Worm (Caenorhabditis elegans) whole organism, L4 larva: Measurements from ENCODE around the gene Y49F6B.13.
A peak's percentile ranks its signal among the peaks of the same experiment; 100 is the strongest.

Experiments
- T26A8.4 ChIP-seq: fragments of 200-800 bp; sonication (Bioruptor generic); IDR thresholded peaks from 2 replicates; pipeline ENCODE4 v1.3.6; 2022; ENCODE audit warnings: missing genetic modification characterization, missing compliant biosample characterization
- aha-1 ChIP-seq: fragments of 150-350 bp; peaks from one replicate; lab custom pipeline; 2014; ENCODE audit warnings: missing biosample characterization, missing genetic modification characterization
- ama-1 ChIP-seq: fragments of 150-350 bp; optimal IDR thresholded peaks from 2 replicates; lab custom pipeline; 2014; ENCODE audit warnings: inconsistent platforms, mixed read lengths
- arid-1 ChIP-seq: fragments of 200-800 bp; sonication (Bioruptor generic); conservative IDR thresholded peaks from 2 replicates; pipeline ENCODE4 v1.3.6; 2022; ENCODE audit warnings: missing genetic modification reagents, missing genetic modification characterization, missing compliant biosample characterization
- attf-4 ChIP-seq: sonication (generic microtip); optimal IDR thresholded peaks from 3 replicates; lab custom pipeline; 2017; ENCODE audit warnings: missing biosample characterization, missing genetic modification characterization
- ceh-32 ChIP-seq: sonication (generic microtip); optimal IDR thresholded peaks from 2 replicates; lab custom pipeline; 2016; ENCODE audit warnings: mild to moderate bottlenecking, missing genetic modification characterization, missing compliant biosample characterization; ENCODE audit not compliant: poor library complexity
- dmd-6 ChIP-seq: fragments of 200-800 bp; sonication (Bioruptor generic); IDR thresholded peaks from 2 replicates; pipeline ENCODE4 v1.3.6; 2022; ENCODE audit warnings: missing genetic modification reagents, missing genetic modification characterization, missing compliant biosample characterization
- dmd-8 ChIP-seq: fragments of 200-800 bp; sonication (Bioruptor generic); IDR thresholded peaks from 2 replicates; pipeline ENCODE4 v1.3.6; 2022; ENCODE audit warnings: missing genetic modification characterization, missing compliant biosample characterization
- dmd-9 ChIP-seq: fragments of 200-800 bp; sonication (Bioruptor generic); IDR thresholded peaks from 2 replicates; pipeline ENCODE4 v1.3.6; 2022; ENCODE audit warnings: missing genetic modification reagents, missing genetic modification characterization, missing compliant biosample characterization
- duxl-1 ChIP-seq: sonication (generic microtip); optimal IDR thresholded peaks from 2 replicates; lab custom pipeline; 2016; ENCODE audit warnings: mild to moderate bottlenecking, missing genetic modification characterization, moderate library complexity, missing compliant biosample characterization; ENCODE audit not compliant: poor library complexity
- egl-43 ChIP-seq: fragments of 200-800 bp; sonication (Bioruptor generic); IDR thresholded peaks from 2 replicates; pipeline ENCODE4 v1.3.6; 2022; ENCODE audit warnings: missing genetic modification reagents, missing genetic modification characterization, missing compliant biosample characterization
- fkh-10 ChIP-seq: fragments of 150-350 bp; optimal IDR thresholded peaks from 2 replicates; lab custom pipeline; 2014; ENCODE audit warnings: missing biosample characterization, missing genetic modification reagents, missing genetic modification characterization
- fos-1 ChIP-seq: fragments of 150-350 bp; optimal IDR thresholded peaks from 2 replicates; lab custom pipeline; 2014; ENCODE audit warnings: missing biosample characterization, missing genetic modification characterization
- hmg-1.1 ChIP-seq: fragments of 200-800 bp; sonication (Bioruptor generic); IDR thresholded peaks from 2 replicates; pipeline ENCODE4 v1.3.6; 2022; ENCODE audit warnings: missing genetic modification reagents, missing genetic modification characterization, missing compliant biosample characterization
- jun-1 ChIP-seq: fragments of 150-350 bp; optimal IDR thresholded peaks from 2 replicates; lab custom pipeline; 2014; ENCODE audit warnings: missing biosample characterization, missing genetic modification reagents, missing genetic modification characterization
- lim-7 ChIP-seq: fragments of 200-800 bp; sonication (Bioruptor generic); IDR thresholded peaks from 2 replicates; pipeline ENCODE4 v1.3.6; 2022; ENCODE audit warnings: missing genetic modification characterization, missing compliant biosample characterization
- lin-39 ChIP-seq: fragments of 150-350 bp; optimal IDR thresholded peaks from 2 replicates; lab custom pipeline; 2014; ENCODE audit warnings: missing biosample characterization, missing genetic modification reagents, missing genetic modification characterization
- lir-3 ChIP-seq: sonication (generic microtip); optimal IDR thresholded peaks from 2 replicates; lab custom pipeline; 2016; ENCODE audit warnings: mild to moderate bottlenecking, missing genetic modification characterization, missing compliant biosample characterization
- mdl-1 ChIP-seq, 2 experiments: fragments of 150-350 bp in 1 of 2; sonication (generic microtip) in 1 of 2; optimal IDR thresholded peaks; 2 replicates each; lab custom pipeline; 2014 to 2017; ENCODE audit warnings: missing biosample characterization in 2 of 2, missing genetic modification characterization in 2 of 2
- mep-1 ChIP-seq: fragments of 150-350 bp; sonication (generic microtip); optimal IDR thresholded peaks from 3 replicates; lab custom pipeline; 2014; ENCODE audit warnings: missing biosample characterization, missing genetic modification characterization
- mxl-3 ChIP-seq: fragments of 200-800 bp; sonication (Bioruptor generic); optimal IDR thresholded peaks from 2 replicates; lab custom pipeline; 2018; ENCODE audit warnings: mild to moderate bottlenecking, missing genetic modification characterization, missing compliant biosample characterization
- nhr-102 ChIP-seq: sonication (generic microtip); optimal IDR thresholded peaks from 2 replicates; lab custom pipeline; 2016; ENCODE audit warnings: mild to moderate bottlenecking, missing genetic modification characterization, moderate library complexity, missing compliant biosample characterization
- nhr-11 ChIP-seq: fragments of 150-350 bp; optimal IDR thresholded peaks from 2 replicates; lab custom pipeline; 2014; ENCODE audit warnings: missing biosample characterization, missing genetic modification characterization
- nhr-28 ChIP-seq: fragments of 150-350 bp; optimal IDR thresholded peaks from 2 replicates; lab custom pipeline; 2014; ENCODE audit warnings: missing biosample characterization, missing genetic modification characterization
- php-3 ChIP-seq: fragments of 200-800 bp; sonication (Bioruptor generic); IDR thresholded peaks from 2 replicates; pipeline ENCODE4 v1.3.6; 2022; ENCODE audit warnings: missing genetic modification reagents, missing genetic modification characterization, missing compliant biosample characterization
- pqm-1 ChIP-seq: sonication (generic microtip); optimal IDR thresholded peaks from 2 replicates; lab custom pipeline; 2017; ENCODE audit warnings: missing biosample characterization, missing genetic modification characterization
- saeg-2 ChIP-seq: fragments of 200-800 bp; sonication (Bioruptor generic); IDR thresholded peaks from 2 replicates; pipeline ENCODE4 v1.3.6; 2022; ENCODE audit warnings: missing genetic modification reagents, missing genetic modification characterization, missing compliant biosample characterization
- skn-1 ChIP-seq: fragments of 150-350 bp; optimal IDR thresholded peaks from 2 replicates; lab custom pipeline; 2014; ENCODE audit warnings: missing biosample characterization, missing genetic modification characterization
- spr-1 ChIP-seq: sonication (generic microtip); optimal IDR thresholded peaks from 2 replicates; lab custom pipeline; 2016; ENCODE audit warnings: mild to moderate bottlenecking, missing genetic modification characterization, missing compliant biosample characterization
- spr-3 ChIP-seq: fragments of 200-800 bp; sonication (Bioruptor generic); optimal IDR thresholded peaks from 2 replicates; lab custom pipeline; 2018; ENCODE audit warnings: mild to moderate bottlenecking, missing genetic modification characterization, missing compliant biosample characterization
- tag-97 ChIP-seq: fragments of 200-800 bp; sonication (Bioruptor generic); IDR thresholded peaks from 2 replicates; pipeline ENCODE4 v1.3.6; 2022; ENCODE audit warnings: missing genetic modification characterization, missing compliant biosample characterization
- tra-1 ChIP-seq: fragments of 200-800 bp; sonication (Bioruptor generic); IDR thresholded peaks from 2 replicates; pipeline ENCODE4 v1.3.6; 2022; ENCODE audit warnings: missing genetic modification reagents, missing genetic modification characterization, missing compliant biosample characterization
- unc-62 ChIP-seq, 3 experiments: fragments of 150-350 bp in 1 of 3; sonication (generic microtip); optimal IDR thresholded peaks in 2 of 3; peaks in 1 of 3; 1 replicate in 1 of 3; 2 replicates in 2 of 3; lab custom pipeline; 2014 to 2017; ENCODE audit warnings: missing biosample characterization in 3 of 3, missing genetic modification characterization in 3 of 3, missing genetic modification reagents in 3 of 3, missing genotype in 1 of 3
- zag-1 ChIP-seq: fragments of 150-350 bp; optimal IDR thresholded peaks from 2 replicates; lab custom pipeline; 2014; ENCODE audit warnings: missing biosample characterization, missing genetic modification characterization
- zip-2 ChIP-seq: fragments of 150-350 bp; optimal IDR thresholded peaks from 2 replicates; lab custom pipeline; 2014; ENCODE audit warnings: missing biosample characterization, missing genetic modification characterization
- ztf-7 ChIP-seq: fragments of 150-350 bp; optimal IDR thresholded peaks from 2 replicates; lab custom pipeline; 2014; ENCODE audit warnings: missing biosample characterization, missing genetic modification characterization

Y49F6B.13 gene

ce11 chrII:3481584-3481983 is 10.1 kb upstream of the Y49F6B.13 start, which contains the start of gene Y49F6B.8:
Y49F6B.8 (minus strand) TSS chrII:3481684.
- no peak for TF ChIP-seq zag-1 (tag; lab: Kevin White, UChicago)
- TF ChIP-seq duxl-1: no peak
- TF ChIP-seq hmg-1.1: no peak
- no peak for TF ChIP-seq fkh-10 (GFP tag; lab: Kevin White, UChicago)
- no peak for TF ChIP-seq ama-1 (lab: Kevin White, UChicago)
- TF ChIP-seq saeg-2 (GFP tag; lab: Robert Waterston, UW): no peak
- TF ChIP-seq php-3 (GFP tag; lab: Robert Waterston, UW): no peak
- TF ChIP-seq lin-39 (tag; lab: Kevin White, UChicago): no peak
- no peak for TF ChIP-seq T26A8.4 (GFP tag; lab: Robert Waterston, UW)
- no peak for TF ChIP-seq jun-1 (tag; lab: Kevin White, UChicago)
- no peak for TF ChIP-seq tra-1 (GFP tag; lab: Robert Waterston, UW)
- TF ChIP-seq mdl-1 (tag; optimal IDR thresholded peaks at IDR 0.05; lab: Kevin White, UChicago): no peak
- TF ChIP-seq pqm-1: no peak
- TF ChIP-seq arid-1 (GFP tag; lab: Robert Waterston, UW): no peak
- no peak for TF ChIP-seq nhr-102 (tag; lab: Kevin White, UChicago)
- no peak for TF ChIP-seq spr-1 (tag; lab: Kevin White, UChicago)

- no peak for TF ChIP-seq dmd-6 (GFP tag; lab: Robert Waterston, UW)
- peak in 1 of 2 experiments; percentile 9 for TF ChIP-seq unc-62 (GFP tag; optimal IDR thresholded peaks at IDR 0.05 in 1 of 2; lab: Kevin White, UChicago)
- TF ChIP-seq unc-62 (tag; optimal IDR thresholded peaks at IDR 0.05; lab: Kevin White, UChicago): no peak
Measured at ce11 chrII:3477171-3477570, 5.7 kb upstream of the Y49F6B.13 start, which contains the start of gene fbxb-104. fbxb-104 (minus strand) TSS chrII:3477271.

DNA sequence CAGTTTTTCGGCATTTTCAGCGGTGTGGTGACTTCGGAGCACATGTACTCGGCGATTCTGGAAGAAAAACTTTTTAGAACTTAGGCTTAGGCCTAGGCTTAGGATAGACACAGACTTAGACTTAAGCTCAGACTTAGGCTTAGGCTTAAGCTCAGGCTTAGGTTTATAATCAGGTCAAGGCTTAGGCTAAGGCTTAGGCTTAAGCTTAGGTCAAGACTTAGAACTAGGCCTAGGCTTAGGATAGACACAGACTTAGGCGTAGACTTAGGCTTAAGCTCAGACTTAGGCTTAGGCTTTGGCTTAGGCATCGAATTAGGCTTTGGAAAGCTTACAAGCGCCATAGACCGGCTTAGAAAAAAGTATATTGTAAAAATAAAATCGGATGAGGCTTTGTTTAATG is 5.0 kb upstream of the Y49F6B.13 start:
- TF ChIP-seq mdl-1 (tag; optimal IDR thresholded peaks at IDR 0.05; lab: Kevin White, UChicago) (no peak), fos-1 (tag; lab: Kevin White, UChicago) (no peak), ceh-32 (tag; lab: Kevin White, UChicago) (no peak), nhr-28 (no peak), zip-2 (tag; lab: Kevin White, UChicago) (no peak), skn-1 (tag; lab: Kevin White, UChicago) (no peak), ztf-7 (tag; lab: Kevin White, UChicago) (no peak), dmd-8 (GFP tag; lab: Robert Waterston, UW) (no peak)

DNA sequence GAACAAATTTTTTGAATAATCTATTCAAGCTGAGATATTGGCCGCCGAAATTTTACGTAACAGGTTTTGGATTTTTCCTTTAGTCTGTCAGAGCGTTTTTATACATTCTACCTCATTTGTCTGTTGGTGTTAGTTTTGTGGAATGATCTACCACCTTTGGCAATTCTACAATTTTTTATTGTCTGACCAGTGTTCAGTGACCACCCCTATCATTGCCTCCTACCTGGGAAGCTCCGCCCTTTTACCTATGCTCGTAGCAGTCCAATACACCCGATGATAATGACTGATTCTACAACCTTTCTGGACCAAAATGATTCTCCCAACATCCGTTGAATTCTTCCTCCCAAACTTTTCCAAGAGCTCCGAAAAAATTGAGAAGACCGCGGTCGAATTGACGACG is 2.2 kb upstream of the Y49F6B.13 start, which contains the start of gene sdz-32:
sdz-32 (plus strand) TSS at position 301 of the 400 bp plus-strand sequence.
- TF ChIP-seq lir-3 (tag; lab: Kevin White, UChicago): no peak
- no peak for TF ChIP-seq dmd-8 (GFP tag; lab: Robert Waterston, UW)
- no peak for TF ChIP-seq nhr-11 (tag; lab: Kevin White, UChicago)
- TF ChIP-seq tag-97: no peak
- TF ChIP-seq egl-43: no peak
- TF ChIP-seq jun-1 (tag; lab: Kevin White, UChicago): no peak
- TF ChIP-seq mxl-3 (GFP tag; lab: Kevin White, UChicago): no peak
- no peak for TF ChIP-seq attf-4 (tag; lab: Kevin White, UChicago)
- TF ChIP-seq aha-1: no peak
- no peak for TF ChIP-seq spr-3 (GFP tag; lab: Kevin White, UChicago)
- TF ChIP-seq lim-7 (GFP tag; lab: Robert Waterston, UW): no peak
- TF ChIP-seq mep-1 (tag; lab: Kevin White, UChicago): no peak
- no peak for TF ChIP-seq dmd-9
- TF ChIP-seq, all 104 proteins: peak for 0
